4 fruit fly cellular contexts compared by ENCODE assay signal in the genomic region with DNA sequence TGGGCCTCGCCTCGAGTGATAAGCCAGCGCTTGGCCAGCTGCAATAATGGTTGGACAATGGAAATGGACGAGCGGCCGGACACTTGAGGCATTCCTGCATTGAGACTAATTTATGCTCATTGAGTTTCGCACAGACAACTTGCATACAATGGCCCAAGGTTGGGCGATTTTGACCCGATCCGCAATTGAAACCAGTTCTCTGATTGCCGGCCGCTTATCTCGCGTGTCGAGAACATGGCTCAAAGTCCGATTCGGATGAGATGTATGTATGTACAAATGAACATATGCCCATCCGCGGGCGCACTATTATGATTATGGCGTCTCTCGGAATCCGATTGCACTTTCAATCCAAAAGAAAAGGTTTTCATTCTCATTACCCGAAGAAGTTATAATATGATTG.
TF ChIP-seq lines count a peak whose summit lies in the region.

No protein-coding gene starts in this region.

- TF ChIP-seq CTCF in whole organism, embryonic (GFP tag; optimal IDR thresholded peaks at IDR 0.05; lab: Kevin White, UChicago): no peak

TF ChIP-seq in whole organism, adult, 20 proteins besides CTCF, POLR2A, EP300 and RAD21:
- TF ChIP-seq bab1 (GFP tag; optimal IDR thresholded peaks at IDR 0.05; lab: Kevin White, UChicago): no peak
- TF ChIP-seq CG12768 (GFP tag; optimal IDR thresholded peaks at IDR 0.05; lab: Kevin White, UChicago): peak; percentile 13
- no peak for TF ChIP-seq Clk (GFP tag; optimal IDR thresholded peaks at IDR 0.05; lab: Kevin White, UChicago)
- TF ChIP-seq CG7101 (tag; optimal IDR thresholded peaks at IDR 0.05; lab: Kevin White, UChicago): no peak
TF ChIP-seq in whole organism, adult: peak in this region for 1.

TF ChIP-seq in whole organism, embryonic, 481 proteins besides CTCF, POLR2A, EP300 and RAD21:
- TF ChIP-seq psq (GFP tag; optimal IDR thresholded peaks at IDR 0.05; lab: Kevin White, UChicago) (no peak), CG30431 (GFP tag; optimal IDR thresholded peaks at IDR 0.05; lab: Kevin White, UChicago) (no peak), nom (GFP tag; optimal IDR thresholded peaks at IDR 0.05; lab: Kevin White, UChicago) (peak; percentile 92), wdn (GFP tag; IDR thresholded peaks at IDR 0.05; lab: Robert Waterston, UW) (no peak), Gsc (GFP tag; IDR thresholded peaks at IDR 0.05; lab: Robert Waterston, UW) (no peak), Med (GFP tag; lab: Kevin White, UChicago) (peak; percentile 7), Mes4 (GFP tag; optimal IDR thresholded peaks at IDR 0.05; lab: Kevin White, UChicago) (no peak), dimm (GFP tag; IDR thresholded peaks at IDR 0.05; lab: Robert Waterston, UW) (no peak), Six4 (GFP tag; optimal IDR thresholded peaks at IDR 0.05; lab: Kevin White, UChicago) (no peak), ab (GFP tag; optimal IDR thresholded peaks at IDR 0.05; lab: Kevin White, UChicago) (no peak), CG10147 (GFP tag; optimal IDR thresholded peaks at IDR 0.05; lab: Kevin White, UChicago) (no peak), usp (GFP tag; optimal IDR thresholded peaks at IDR 0.05; lab: Kevin White, UChicago) (no peak), CG13894 (tag; optimal IDR thresholded peaks at IDR 0.05; lab: Kevin White, UChicago) (no peak), gro (GFP tag; optimal IDR thresholded peaks at IDR 0.05; lab: Kevin White, UChicago) (no peak), Camta (GFP tag; optimal IDR thresholded peaks at IDR 0.05; lab: Kevin White, UChicago) (no peak), gsb-n (tag; optimal IDR thresholded peaks at IDR 0.05; lab: Kevin White, UChicago) (no peak), Atf6 (GFP tag; IDR thresholded peaks at IDR 0.05; lab: Robert Waterston, UW) (no peak), Drgx (GFP tag; IDR thresholded peaks at IDR 0.05; lab: Robert Waterston, UW) (0 out of 2 replicates have a peak, but pooled peaks have one; percentile 7), CG18764 (GFP tag; optimal IDR thresholded peaks at IDR 0.05; lab: Kevin White, UChicago) (no peak)

TF ChIP-seq in whole organism, prepupa, 60 proteins besides CTCF, POLR2A, EP300 and RAD21:
- TF ChIP-seq CG6163 (GFP tag; IDR thresholded peaks at IDR 0.05; lab: Robert Waterston, UW) (0 out of 3 replicates have a peak, but pooled peaks have one; percentile 15), CG32006 (GFP tag; optimal IDR thresholded peaks at IDR 0.05; lab: Kevin White, UChicago) (no peak), ss (GFP tag; optimal IDR thresholded peaks at IDR 0.05; lab: Kevin White, UChicago) (peak; percentile 78 to 84), CG11902 (GFP tag; optimal IDR thresholded peaks at IDR 0.05; lab: Kevin White, UChicago) (no peak), CG6854 (GFP tag; optimal IDR thresholded peaks at IDR 0.05; lab: Kevin White, UChicago) (no peak), CG8119 (GFP tag; IDR thresholded peaks at IDR 0.05; lab: Robert Waterston, UW) (peak; percentile 17; the same call in 1 of the 3 replicates), svp (GFP tag; lab: Kevin White, UChicago) (peak; percentile 48), CG6276 (GFP tag; optimal IDR thresholded peaks at IDR 0.05; lab: Kevin White, UChicago) (peak; percentile 16), acj6 (GFP tag; optimal IDR thresholded peaks at IDR 0.05; lab: Kevin White, UChicago) (no peak), Eip78C (GFP tag; lab: Kevin White, UChicago) (peak; percentile 55), CG6808 (GFP tag; optimal IDR thresholded peaks at IDR 0.05; lab: Kevin White, UChicago) (peak; percentile 59)

TF ChIP-seq in whole organism, pupa, 21 proteins besides CTCF, POLR2A, EP300 and RAD21:
- TF ChIP-seq CG34367 (tag; optimal IDR thresholded peaks at IDR 0.05; lab: Kevin White, UChicago): peak; percentile 8
- peak; percentile 62 for TF ChIP-seq gl (tag; optimal IDR thresholded peaks at IDR 0.05; lab: Kevin White, UChicago)
- TF ChIP-seq fd96Ca (GFP tag; IDR thresholded peaks at IDR 0.05; lab: Robert Waterston, UW): no peak
- peak; percentile 51 for TF ChIP-seq CG13204 (GFP tag; optimal IDR thresholded peaks at IDR 0.05; lab: Kevin White, UChicago)
- TF ChIP-seq EcR (GFP tag; optimal IDR thresholded peaks at IDR 0.05; lab: Kevin White, UChicago): peak; percentile 13
